Worm (Caenorhabditis elegans): ENCODE results near the gene F54D12.7.

DNA sequence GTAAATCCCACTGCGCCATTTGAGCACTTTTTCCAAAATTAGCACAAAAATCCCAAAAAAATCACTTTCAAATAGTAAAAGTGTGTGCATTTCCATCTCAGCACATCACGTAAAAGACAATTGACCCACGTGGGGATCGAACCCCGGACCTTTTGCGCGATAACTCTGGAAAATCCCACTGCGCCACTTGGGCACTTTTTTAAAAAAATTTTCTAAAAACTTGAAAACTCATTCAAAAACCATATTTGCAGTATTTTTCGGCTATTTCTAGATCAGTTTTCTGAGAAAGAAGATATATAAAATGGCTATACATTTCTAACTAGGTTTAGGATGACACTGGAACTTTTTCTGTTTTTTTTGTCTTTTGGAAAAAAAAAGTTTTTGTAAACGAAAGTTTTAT is 45.1 kb downstream of the F54D12.7 start:
- no peak for TF ChIP-seq lir-1 (GFP tag; conservative IDR thresholded peaks at IDR 0.05)
- no peak for TF ChIP-seq ceh-100 (GFP tag; IDR thresholded peaks at IDR 0.05)
- TF ChIP-seq ceh-91 (GFP tag; IDR thresholded peaks at IDR 0.05) = no peak
- TF ChIP-seq repo-1 (tag; optimal IDR thresholded peaks at IDR 0.05) = no peak
- TF ChIP-seq Y79H2A.3 (GFP tag; conservative IDR thresholded peaks at IDR 0.05) = no peak
- no peak for TF ChIP-seq B0035.1 (tag; optimal IDR thresholded peaks at IDR 0.05)
- TF ChIP-seq sptf-2 (GFP tag; optimal IDR thresholded peaks at IDR 0.05) = no peak
- no peak for TF ChIP-seq efl-1 (GFP tag; optimal IDR thresholded peaks at IDR 0.05)
- no peak for TF ChIP-seq nhr-80 (tag; optimal IDR thresholded peaks at IDR 0.05)
- TF ChIP-seq unc-62 (GFP tag; optimal IDR thresholded peaks at IDR 0.05) = no peak
- TF ChIP-seq hrde-1 (tag; optimal IDR thresholded peaks at IDR 0.05; ENCODE audit: borderline replicate concordance) = no peak
- no peak for TF ChIP-seq lin-35 (GFP tag; optimal IDR thresholded peaks at IDR 0.05)
- no peak for TF ChIP-seq F49E8.2 (tag; optimal IDR thresholded peaks at IDR 0.05; ENCODE audit: insufficient read depth)
